Worm (Caenorhabditis elegans) whole organism, late embryonic: ENCODE measurements around the gene moc-2.

Experiments
- C08G9.2 ChIP-seq: sonication (generic microtip); optimal IDR thresholded peaks from 2 replicates; lab custom pipeline; 2016; ENCODE audit warnings: mild to moderate bottlenecking, missing genetic modification characterization, moderate library complexity, missing compliant biosample characterization
- F13H6.1 ChIP-seq: sonication (generic microtip); optimal IDR thresholded peaks from 2 replicates; lab custom pipeline; 2016; ENCODE audit warnings: missing genetic modification characterization, missing compliant biosample characterization
- K09A11.1 ChIP-seq: sonication (generic microtip); optimal IDR thresholded peaks from 2 replicates; lab custom pipeline; 2017; ENCODE audit warnings: antibody characterized with exemption, mild to moderate bottlenecking, missing genetic modification characterization, missing compliant biosample characterization; ENCODE audit not compliant: insufficient read depth
- T23F11.4 ChIP-seq: fragments of 200-800 bp; sonication (Bioruptor generic); optimal IDR thresholded peaks from 2 replicates; lab custom pipeline; 2018; ENCODE audit warnings: mild to moderate bottlenecking, missing genetic modification characterization, missing compliant biosample characterization
- ceh-14 ChIP-seq: sonication (generic microtip); optimal IDR thresholded peaks from 2 replicates; lab custom pipeline; 2016; ENCODE audit warnings: missing genotype, missing genetic modification characterization, missing compliant biosample characterization
- ceh-18 ChIP-seq: sonication (generic microtip); optimal IDR thresholded peaks from 2 replicates; lab custom pipeline; 2016; ENCODE audit warnings: missing genetic modification characterization, missing compliant biosample characterization
- ceh-31 ChIP-seq: sonication (generic microtip); optimal IDR thresholded peaks from 2 replicates; lab custom pipeline; 2016; ENCODE audit warnings: missing genetic modification characterization, missing compliant biosample characterization
- ceh-34 ChIP-seq: sonication (generic microtip); optimal IDR thresholded peaks from 2 replicates; lab custom pipeline; 2016; ENCODE audit warnings: mild to moderate bottlenecking, missing genetic modification characterization, missing compliant biosample characterization
- dmd-4 ChIP-seq: sonication (generic microtip); optimal IDR thresholded peaks from 2 replicates; lab custom pipeline; 2016; ENCODE audit warnings: borderline replicate concordance, missing genetic modification characterization, missing compliant biosample characterization
- dve-1 ChIP-seq: sonication (generic microtip); optimal IDR thresholded peaks from 2 replicates; lab custom pipeline; 2017; ENCODE audit warnings: antibody characterized with exemption, mild to moderate bottlenecking, missing genetic modification characterization, missing compliant biosample characterization
- elt-2 ChIP-seq: sonication (generic microtip); optimal IDR thresholded peaks from 2 replicates; lab custom pipeline; 2016; ENCODE audit warnings: missing genetic modification reagents, missing genetic modification characterization, missing compliant biosample characterization
- fkh-10 ChIP-seq: fragments of 150-350 bp; optimal IDR thresholded peaks from 2 replicates; lab custom pipeline; 2014; ENCODE audit warnings: missing biosample characterization, missing genetic modification reagents, missing genetic modification characterization
- gmeb-2 ChIP-seq: sonication (generic microtip); optimal IDR thresholded peaks from 2 replicates; lab custom pipeline; 2016; ENCODE audit warnings: missing genetic modification characterization, inconsistent platforms, missing compliant biosample characterization
- hlh-13 ChIP-seq: fragments of 200-800 bp; sonication (Bioruptor generic); optimal IDR thresholded peaks from 2 replicates; lab custom pipeline; 2018; ENCODE audit warnings: mild to moderate bottlenecking, missing genetic modification characterization, missing compliant biosample characterization
- hlh-15 ChIP-seq: sonication (generic microtip); optimal IDR thresholded peaks from 2 replicates; lab custom pipeline; 2016; ENCODE audit warnings: missing genetic modification characterization, missing compliant biosample characterization
- hlh-30 ChIP-seq: sonication (generic microtip); optimal IDR thresholded peaks from 2 replicates; lab custom pipeline; 2017; ENCODE audit warnings: antibody characterized with exemption, missing genetic modification characterization, missing compliant biosample characterization; ENCODE audit not compliant: insufficient read depth
- hlh-6 ChIP-seq: sonication (generic microtip); optimal IDR thresholded peaks from 2 replicates; lab custom pipeline; 2016; ENCODE audit warnings: missing genotype, missing genetic modification characterization, missing compliant biosample characterization
- nhr-11 ChIP-seq: fragments of 150-350 bp; optimal IDR thresholded peaks from 2 replicates; lab custom pipeline; 2014; ENCODE audit warnings: missing biosample characterization, missing genetic modification characterization
- nhr-232 ChIP-seq: sonication (generic microtip); optimal IDR thresholded peaks from 2 replicates; lab custom pipeline; 2016; ENCODE audit warnings: missing genetic modification characterization, missing compliant biosample characterization
- pat-9 ChIP-seq: fragments of 200-800 bp; sonication (Bioruptor generic); optimal IDR thresholded peaks from 2 replicates; lab custom pipeline; 2018; ENCODE audit warnings: mild to moderate bottlenecking, missing genetic modification characterization, moderate library complexity, missing compliant biosample characterization
- pha-2 ChIP-seq: sonication (generic microtip); optimal IDR thresholded peaks from 2 replicates; lab custom pipeline; 2017; ENCODE audit warnings: mild to moderate bottlenecking, missing genetic modification characterization, missing compliant biosample characterization
- pha-4 ChIP-seq: fragments of 150-350 bp; optimal IDR thresholded peaks from 2 replicates; lab custom pipeline; 2018; ENCODE audit warnings: missing biosample characterization, missing genetic modification reagents, missing genetic modification characterization
- pqm-1 ChIP-seq: sonication (generic microtip); optimal IDR thresholded peaks from 2 replicates; lab custom pipeline; 2016; ENCODE audit warnings: missing genetic modification characterization, missing compliant biosample characterization
- pros-1 ChIP-seq: fragments of 150-350 bp; optimal IDR thresholded peaks from 2 replicates; lab custom pipeline; 2014; ENCODE audit warnings: missing biosample characterization, missing genetic modification reagents, missing genetic modification characterization
- sdc-2 ChIP-seq: sonication (generic microtip); optimal IDR thresholded peaks from 2 replicates; lab custom pipeline; 2016; ENCODE audit warnings: missing genotype, missing genetic modification characterization, missing compliant biosample characterization
- sox-2 ChIP-seq: fragments of 200-800 bp; sonication (Bioruptor generic); IDR thresholded peaks from 2 replicates; pipeline ENCODE4 v1.3.6; 2022; ENCODE audit warnings: missing genetic modification reagents, missing genetic modification characterization, missing compliant biosample characterization
- sox-4 ChIP-seq: sonication (generic microtip); optimal IDR thresholded peaks from 2 replicates; lab custom pipeline; 2017; ENCODE audit warnings: mild to moderate bottlenecking, missing genetic modification characterization, inconsistent platforms, missing compliant biosample characterization
- unc-3 ChIP-seq, 2 experiments: fragments of 200-800 bp in 1 of 2; sonication (Bioruptor generic) in 1 of 2; sonication (generic microtip) in 1 of 2; conservative IDR thresholded peaks in 1 of 2; optimal IDR thresholded peaks in 1 of 2; 2 replicates each; pipeline versions ENCODE4 v1.3.6 to Lab custom; 2016 to 2022; ENCODE audit warnings: missing compliant biosample characterization in 2 of 2, missing genetic modification characterization in 2 of 2, missing genetic modification reagents in 1 of 2
- unc-42 ChIP-seq: sonication (generic microtip); optimal IDR thresholded peaks from 2 replicates; lab custom pipeline; 2016; ENCODE audit warnings: missing genotype, missing genetic modification characterization, missing compliant biosample characterization
- unc-55 ChIP-seq: sonication (generic microtip); optimal IDR thresholded peaks from 2 replicates; lab custom pipeline; 2017; ENCODE audit warnings: missing biosample characterization, missing genetic modification reagents, missing genetic modification characterization
- unc-86 ChIP-seq: sonication (generic microtip); optimal IDR thresholded peaks from 2 replicates; lab custom pipeline; 2016; ENCODE audit warnings: missing genetic modification characterization, missing compliant biosample characterization
- ztf-16 ChIP-seq: sonication (generic microtip); optimal IDR thresholded peaks from 2 replicates; lab custom pipeline; 2017; ENCODE audit warnings: missing genetic modification characterization, missing compliant biosample characterization

The moc-2 gene

DNA sequence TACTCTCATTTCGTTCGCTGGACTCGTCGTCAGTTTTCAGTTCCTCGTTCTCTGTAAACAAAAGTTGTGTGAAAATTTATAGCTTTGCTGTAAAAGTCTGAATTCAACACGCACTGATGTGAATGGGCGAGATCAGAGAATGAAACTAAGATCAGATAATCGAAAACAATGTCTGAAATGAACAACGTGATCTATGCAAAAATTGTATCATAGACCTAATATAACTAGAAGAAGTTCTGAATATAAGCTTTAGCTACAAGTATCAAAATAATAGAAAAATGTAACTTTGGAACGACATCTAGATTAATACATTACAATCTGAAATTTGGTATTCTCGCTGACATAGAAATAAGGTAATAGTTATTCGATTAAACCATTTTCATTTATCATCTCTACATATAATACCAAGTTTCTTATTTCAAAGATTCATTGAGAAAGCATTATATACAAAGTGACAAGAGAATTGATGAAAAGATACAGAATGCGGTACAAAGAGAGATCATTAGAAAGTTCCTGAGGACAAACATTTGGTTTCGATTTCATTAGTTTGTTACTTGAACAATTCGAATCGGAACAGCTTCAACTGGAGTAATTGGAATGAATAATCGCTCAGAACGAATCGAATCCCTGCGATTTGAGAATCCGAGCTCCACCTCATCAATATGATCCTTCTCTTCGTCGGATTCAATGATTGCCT is at the start of gene moc-2:
Gene moc-2, minus strand, starts transcription at position 51 of the 697 bp plus-strand sequence.
- no peak for TF ChIP-seq T23F11.4 (GFP tag; lab: Kevin White, UChicago)
- no peak for TF ChIP-seq unc-86 (tag; lab: Kevin White, UChicago)
- TF ChIP-seq hlh-6 (tag; lab: Kevin White, UChicago) = no peak
- no peak for TF ChIP-seq gmeb-2 (tag; lab: Kevin White, UChicago)
- no peak for TF ChIP-seq sox-2
- TF ChIP-seq sdc-2 (tag; lab: Kevin White, UChicago) = no peak
- TF ChIP-seq dve-1 (tag; lab: Kevin White, UChicago) = no peak
- TF ChIP-seq ceh-14 = no peak
- TF ChIP-seq ceh-18 (tag; lab: Kevin White, UChicago) = no peak
- no peak for TF ChIP-seq hlh-30 (tag; lab: Kevin White, UChicago)
- TF ChIP-seq pqm-1 (tag; lab: Kevin White, UChicago) = no peak
- TF ChIP-seq ztf-16 (tag; lab: Kevin White, UChicago) = no peak
- no peak for TF ChIP-seq ceh-34 (tag; lab: Kevin White, UChicago)
- TF ChIP-seq pat-9 = no peak
- no peak for TF ChIP-seq fkh-10 (GFP tag; lab: Kevin White, UChicago)
- TF ChIP-seq, all 69 proteins: peak for 0

DNA sequence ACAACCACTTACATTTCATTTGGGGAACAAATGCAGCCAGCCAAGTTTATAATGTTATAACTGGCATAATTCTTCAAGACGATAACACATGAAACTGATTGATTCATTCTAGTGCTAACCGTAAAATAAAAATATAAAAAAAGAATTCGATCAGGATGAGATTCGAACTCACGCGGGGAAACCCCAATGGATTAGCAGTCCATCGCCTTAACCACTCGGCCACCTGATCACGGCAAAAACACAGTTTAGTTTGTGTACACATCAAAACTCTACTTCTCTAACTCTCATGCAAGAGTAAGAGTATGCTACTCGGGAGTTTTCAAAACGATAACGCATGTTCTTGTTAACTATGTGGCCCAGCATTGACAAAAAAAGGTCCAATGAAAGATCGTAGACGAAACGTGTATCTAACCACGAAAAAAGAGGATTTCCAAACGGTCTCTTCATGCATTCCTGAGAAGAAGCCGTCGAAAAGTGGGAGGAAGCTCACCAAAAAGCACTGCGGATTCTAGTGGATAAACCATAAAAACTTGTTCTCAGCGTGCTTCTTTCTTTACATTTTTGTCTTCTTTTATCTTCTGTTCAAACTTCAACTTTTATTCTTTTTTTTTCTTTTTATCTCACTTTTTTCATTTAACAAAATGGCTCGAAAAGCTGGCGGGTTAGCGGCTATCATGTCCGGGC is 47.9 kb upstream of the moc-2 start, which contains the start of gene twk-10:
Gene twk-10, plus strand, starts transcription at position 634 of the 684 bp plus-strand sequence.
- TF ChIP-seq ceh-31 (tag; lab: Kevin White, UChicago) (no peak), unc-42 (no peak), F13H6.1 (tag; lab: Kevin White, UChicago) (no peak), sox-4 (tag; lab: Kevin White, UChicago) (no peak), elt-2 (tag; lab: Kevin White, UChicago) (peak; percentile 11)

ce11 chrV:6549871-6550270 is 45.9 kb upstream of the moc-2 start, which contains the start of gene lipl-4:
lipl-4 (plus strand) TSS chrV:6550171.
- TF ChIP-seq pha-4 (tag; lab: Kevin White, UChicago) (no peak), pros-1 (tag; lab: Kevin White, UChicago) (no peak), ceh-18 (tag; lab: Kevin White, UChicago) (no peak)

- TF ChIP-seq pha-2 = no peak
- no peak for TF ChIP-seq K09A11.1 (tag; lab: Kevin White, UChicago)
- no peak for TF ChIP-seq unc-3 (GFP tag; conservative IDR thresholded peaks at IDR 0.05; lab: Robert Waterston, UW)
- no peak for TF ChIP-seq unc-3 (tag; optimal IDR thresholded peaks at IDR 0.05; lab: Kevin White, UChicago)
- TF ChIP-seq gmeb-2 (tag; lab: Kevin White, UChicago) = no peak
- no peak for TF ChIP-seq C08G9.2 (tag; lab: Kevin White, UChicago)
- no peak for TF ChIP-seq unc-55
- TF ChIP-seq ceh-18 (tag; lab: Kevin White, UChicago) = no peak
- no peak for TF ChIP-seq dmd-4 (tag; lab: Kevin White, UChicago)
- no peak for TF ChIP-seq hlh-15 (tag; lab: Kevin White, UChicago)
- TF ChIP-seq nhr-232 (tag; lab: Kevin White, UChicago) = no peak
- TF ChIP-seq nhr-11 (tag; lab: Kevin White, UChicago) = no peak
- TF ChIP-seq hlh-30 (tag; lab: Kevin White, UChicago) = no peak
- TF ChIP-seq hlh-13 (GFP tag; lab: Kevin White, UChicago) = no peak
- TF ChIP-seq ztf-16 (tag; lab: Kevin White, UChicago) = no peak
- TF ChIP-seq ceh-31 (tag; lab: Kevin White, UChicago) = no peak
- TF ChIP-seq hlh-6 (tag; lab: Kevin White, UChicago) = no peak
These were observed 45.2 kb upstream of the moc-2 start, which contains the start of gene K04A8.20 for ce11 chrV:6549148-6549547. K04A8.20 (plus strand) TSS chrV:6549448.
